Fruit fly (Drosophila melanogaster) whole organism, embryonic: ENCODE data around the gene Tasp1.

Experiments
- Aef1 ChIP-seq: fragments of 200-800 bp; sonication (Bioruptor generic); IDR thresholded peaks from 3 replicates; pipeline ENCODE4 v1.3.6; 2022; ENCODE audit warnings: missing biosample characterization, missing genetic modification characterization
- Atf3 ChIP-seq: fragments of 200-800 bp; sonication (Bioruptor generic); optimal IDR thresholded peaks from 3 replicates; lab custom pipeline; 2016; ENCODE audit warnings: missing biosample characterization, missing genetic modification characterization
- Awh ChIP-seq: fragments of 200-800 bp; sonication (Bioruptor generic); IDR thresholded peaks from 2 replicates; pipeline ENCODE4, ENCODE4 v1.3.6; 2022; ENCODE audit warnings: missing biosample characterization, missing genetic modification characterization
- C15 ChIP-seq: fragments of 200-800 bp; sonication (Bioruptor generic); IDR thresholded peaks from 3 replicates; pipeline ENCODE4 v1.3.6; 2022; ENCODE audit warnings: missing biosample characterization, missing genetic modification characterization
- CG10979 ChIP-seq: fragments of 200-800 bp; sonication (Bioruptor generic); optimal IDR thresholded peaks from 2 replicates; lab custom pipeline; 2018; ENCODE audit warnings: missing biosample characterization, mild to moderate bottlenecking, missing genetic modification characterization, moderate library complexity
- CG11085 ChIP-seq: fragments of 200-800 bp; sonication (Bioruptor generic); IDR thresholded peaks from 2 replicates; pipeline ENCODE4 v1.3.6; 2022; ENCODE audit warnings: missing biosample characterization, missing genetic modification characterization
- CG11695 ChIP-seq: fragments of 200-800 bp; sonication (Bioruptor generic); IDR thresholded peaks from 3 replicates; pipeline ENCODE4 v1.3.6; 2022; ENCODE audit warnings: missing biosample characterization, missing genetic modification characterization
- CG1832 ChIP-seq: fragments of 200-800 bp; sonication (Bioruptor generic); optimal IDR thresholded peaks from 2 replicates; lab custom pipeline; 2017; ENCODE audit warnings: missing biosample characterization, mild to moderate bottlenecking, missing genetic modification characterization, inconsistent platforms
- CG18599 ChIP-seq: fragments of 200-800 bp; sonication (Bioruptor generic); optimal IDR thresholded peaks from 3 replicates; lab custom pipeline; 2017; ENCODE audit warnings: missing biosample characterization, missing genetic modification characterization, mild to moderate bottlenecking, moderate library complexity, missing genetic modification reagents
- CG3995 ChIP-seq: fragments of 200-800 bp; sonication (Bioruptor generic); optimal IDR thresholded peaks from 3 replicates; lab custom pipeline; 2016; ENCODE audit warnings: missing biosample characterization, missing genetic modification characterization
- CTCF ChIP-seq: fragments of 200-800 bp; sonication (Bioruptor generic); optimal IDR thresholded peaks from 2 replicates; lab custom pipeline; 2017; ENCODE audit warnings: missing biosample characterization, mild to moderate bottlenecking, missing genetic modification characterization, moderate library complexity
- Camta ChIP-seq: fragments of 200-800 bp; sonication (Bioruptor generic); optimal IDR thresholded peaks from 2 replicates; lab custom pipeline; 2016; ENCODE audit warnings: missing biosample characterization, missing genetic modification characterization
- ERR ChIP-seq: fragments of 200-800 bp; sonication (Bioruptor generic); optimal IDR thresholded peaks from 2 replicates; lab custom pipeline; 2016; ENCODE audit warnings: missing biosample characterization, missing genetic modification characterization
- Fer1 ChIP-seq: fragments of 200-800 bp; sonication (Bioruptor generic); optimal IDR thresholded peaks from 2 replicates; lab custom pipeline; 2017; ENCODE audit warnings: missing biosample characterization, mild to moderate bottlenecking, missing genetic modification characterization
- Fer3 ChIP-seq: fragments of 200-800 bp; sonication (Bioruptor generic); optimal IDR thresholded peaks from 2 replicates; lab custom pipeline; 2018; ENCODE audit warnings: missing biosample characterization, mild to moderate bottlenecking, missing genetic modification characterization, moderate library complexity
- GATAe ChIP-seq: fragments of 200-800 bp; sonication (Bioruptor generic); conservative IDR thresholded peaks from 2 replicates; pipeline ENCODE4 v1.3.6; 2022; ENCODE audit warnings: missing biosample characterization, missing genetic modification characterization
- NC2β ChIP-seq: fragments of 200-800 bp; sonication (Bioruptor generic); optimal IDR thresholded peaks from 2 replicates; lab custom pipeline; 2016; ENCODE audit warnings: missing biosample characterization, missing genetic modification characterization
- Oaz ChIP-seq: fragments of 200-800 bp; sonication (Bioruptor generic); IDR thresholded peaks from 2 replicates; pipeline ENCODE4 v1.3.6; 2022; ENCODE audit warnings: missing biosample characterization, missing genetic modification characterization
- Optix ChIP-seq: fragments of 200-800 bp; sonication (Bioruptor generic); IDR thresholded peaks from 3 replicates; pipeline ENCODE4 v1.3.6; 2022; ENCODE audit warnings: missing biosample characterization, missing genetic modification characterization
- Stat92E ChIP-seq, 3 experiments: fragments of >200 bp in 2 of 3; fragments of 200-800 bp in 1 of 3; sonication (Bioruptor generic) in 1 of 3; optimal IDR thresholded peaks; 2 replicates each; lab custom pipeline; 2017 to 2019; ENCODE audit warnings: missing biosample characterization in 3 of 3, missing genetic modification characterization in 3 of 3, mild to moderate bottlenecking in 1 of 3, moderate library complexity in 1 of 3
- Trl ChIP-seq, 3 experiments: fragments of >200 bp in 2 of 3; fragments of 200-800 bp in 1 of 3; sonication (Bioruptor generic) in 1 of 3; optimal IDR thresholded peaks; 2 replicates in 1 of 3; 3 replicates in 2 of 3; lab custom pipeline; 2016 to 2017; ENCODE audit warnings: missing biosample characterization in 1 of 3, missing genetic modification characterization in 1 of 3
- bowl ChIP-seq: fragments of 200-800 bp; sonication (Bioruptor generic); IDR thresholded peaks from 2 replicates; pipeline ENCODE4 v1.3.6; 2022; ENCODE audit warnings: missing biosample characterization, missing genetic modification characterization
- dmrt99B ChIP-seq: fragments of 200-800 bp; sonication (Bioruptor generic); optimal IDR thresholded peaks from 2 replicates; lab custom pipeline; 2018; ENCODE audit warnings: missing biosample characterization, mild to moderate bottlenecking, missing genetic modification characterization, moderate library complexity
- dpn ChIP-seq, 2 experiments: fragments of 200-800 bp; sonication (Bioruptor generic); optimal IDR thresholded peaks; 3 replicates each; lab custom pipeline; 2016; ENCODE audit warnings: missing biosample characterization in 2 of 2, missing genetic modification characterization in 2 of 2
- fd3F ChIP-seq: fragments of 200-800 bp; sonication (Bioruptor generic); optimal IDR thresholded peaks from 2 replicates; lab custom pipeline; 2018; ENCODE audit warnings: missing biosample characterization, mild to moderate bottlenecking, missing genetic modification characterization, moderate library complexity
- gt ChIP-seq: fragments of 200-800 bp; sonication (Bioruptor generic); IDR thresholded peaks from 2 replicates; pipeline ENCODE4 v1.3.6; 2022; ENCODE audit warnings: missing biosample characterization, missing genetic modification characterization
- kay ChIP-seq: fragments of 200-800 bp; sonication (Bioruptor generic); optimal IDR thresholded peaks from 2 replicates; lab custom pipeline; 2016; ENCODE audit warnings: missing biosample characterization, missing genetic modification characterization
- knrl ChIP-seq: fragments of 200-800 bp; sonication (Bioruptor generic); IDR thresholded peaks from 3 replicates; pipeline ENCODE4 v1.3.6; 2022; ENCODE audit warnings: missing biosample characterization, missing genetic modification characterization; ENCODE audit not compliant: partially characterized antibody
- lab ChIP-seq: fragments of 200-800 bp; sonication (Bioruptor generic); optimal IDR thresholded peaks from 3 replicates; lab custom pipeline; 2017; ENCODE audit warnings: missing biosample characterization, missing genetic modification characterization, mild to moderate bottlenecking, moderate library complexity, missing genetic modification reagents
- mld ChIP-seq: fragments of 200-800 bp; sonication (Bioruptor generic); IDR thresholded peaks from 3 replicates; pipeline ENCODE4 v1.3.6; 2022; ENCODE audit warnings: missing biosample characterization, missing genetic modification characterization; ENCODE audit not compliant: partially characterized antibody
- nmo ChIP-seq: fragments of 200-800 bp; sonication (Bioruptor generic); optimal IDR thresholded peaks from 2 replicates; lab custom pipeline; 2018; ENCODE audit warnings: missing biosample characterization, mild to moderate bottlenecking, missing genetic modification characterization, moderate library complexity
- prd ChIP-seq, 3 experiments: fragments of >200 bp in 2 of 3; fragments of 200-800 bp in 1 of 3; sonication (Bioruptor generic) in 1 of 3; optimal IDR thresholded peaks in 2 of 3; IDR thresholded peaks in 1 of 3; 2 replicates in 2 of 3; 3 replicates in 1 of 3; pipeline versions ENCODE4 v1.3.6 to Lab custom; 2017 to 2022; ENCODE audit warnings: missing biosample characterization in 1 of 3, missing genetic modification characterization in 1 of 3
- psq ChIP-seq: fragments of 200-800 bp; sonication (Bioruptor generic); optimal IDR thresholded peaks from 2 replicates; lab custom pipeline; 2017; ENCODE audit warnings: missing biosample characterization, missing genetic modification characterization
- pum ChIP-seq: fragments of 200-800 bp; sonication (Bioruptor generic); optimal IDR thresholded peaks from 2 replicates; lab custom pipeline; 2016; ENCODE audit warnings: missing biosample characterization, missing genetic modification characterization
- sc ChIP-seq, 3 experiments: fragments of >200 bp in 2 of 3; fragments of 200-800 bp in 1 of 3; sonication (Bioruptor generic) in 1 of 3; optimal IDR thresholded peaks; 2 replicates in 2 of 3; 3 replicates in 1 of 3; lab custom pipeline; 2017; ENCODE audit warnings: mild to moderate bottlenecking in 1 of 3, missing biosample characterization in 1 of 3, missing genetic modification characterization in 1 of 3, missing genetic modification reagents in 1 of 3
- shn ChIP-seq: fragments of 200-800 bp; sonication (Bioruptor generic); optimal IDR thresholded peaks from 3 replicates; lab custom pipeline; 2016; ENCODE audit warnings: missing biosample characterization, missing genetic modification characterization
- slbo ChIP-seq: fragments of 200-800 bp; sonication (Bioruptor generic); IDR thresholded peaks from 2 replicates; pipeline ENCODE4 v1.3.6; 2022; ENCODE audit warnings: missing biosample characterization, missing genetic modification characterization
- slp2 ChIP-seq: fragments of 200-800 bp; sonication (Bioruptor generic); optimal IDR thresholded peaks from 2 replicates; lab custom pipeline; 2016; ENCODE audit warnings: missing biosample characterization, missing genetic modification characterization
- tap ChIP-seq: fragments of 200-800 bp; optimal IDR thresholded peaks from 3 replicates; lab custom pipeline; 2019; ENCODE audit warnings: missing biosample characterization, mild to moderate bottlenecking, missing genetic modification characterization, moderate library complexity
- tgo ChIP-seq: fragments of 200-800 bp; sonication (Bioruptor generic); IDR thresholded peaks from 3 replicates; pipeline ENCODE4 v1.3.6; 2022; ENCODE audit warnings: missing biosample characterization, missing genetic modification characterization
- tna ChIP-seq: fragments of 200-800 bp; sonication (Bioruptor generic); IDR thresholded peaks from 2 replicates; pipeline ENCODE4 v1.3.6; 2022; ENCODE audit warnings: missing biosample characterization, missing genetic modification characterization; ENCODE audit not compliant: partially characterized antibody
- tx ChIP-seq: fragments of 200-800 bp; sonication (Bioruptor generic); optimal IDR thresholded peaks from 2 replicates; lab custom pipeline; 2016; ENCODE audit warnings: missing biosample characterization, missing genetic modification characterization
- unc-4 ChIP-seq: fragments of 200-800 bp; sonication (Bioruptor generic); IDR thresholded peaks from 2 replicates; pipeline ENCODE4 v1.3.6; 2022; ENCODE audit warnings: missing biosample characterization, missing genetic modification characterization; ENCODE audit not compliant: partially characterized antibody
- usp ChIP-seq: fragments of >200 bp; optimal IDR thresholded peaks from 2 replicates; lab custom pipeline; 2017; ENCODE audit warnings: missing biosample characterization, missing genetic modification characterization
- zen2 ChIP-seq: fragments of 200-800 bp; sonication (Bioruptor generic); IDR thresholded peaks from 3 replicates; pipeline ENCODE4 v1.3.6; 2022; ENCODE audit warnings: missing biosample characterization, missing genetic modification characterization; ENCODE audit not compliant: partially characterized antibody
- zfh1 ChIP-seq: fragments of 200-800 bp; sonication (Bioruptor generic); IDR thresholded peaks from 3 replicates; pipeline ENCODE4 v1.3.6; 2022; ENCODE audit warnings: missing biosample characterization, missing genetic modification characterization
- zfh2 ChIP-seq: fragments of 200-800 bp; sonication (Bioruptor generic); optimal IDR thresholded peaks from 2 replicates; lab custom pipeline; 2016; ENCODE audit warnings: missing biosample characterization, missing genetic modification characterization

The Tasp1 gene

DNA sequence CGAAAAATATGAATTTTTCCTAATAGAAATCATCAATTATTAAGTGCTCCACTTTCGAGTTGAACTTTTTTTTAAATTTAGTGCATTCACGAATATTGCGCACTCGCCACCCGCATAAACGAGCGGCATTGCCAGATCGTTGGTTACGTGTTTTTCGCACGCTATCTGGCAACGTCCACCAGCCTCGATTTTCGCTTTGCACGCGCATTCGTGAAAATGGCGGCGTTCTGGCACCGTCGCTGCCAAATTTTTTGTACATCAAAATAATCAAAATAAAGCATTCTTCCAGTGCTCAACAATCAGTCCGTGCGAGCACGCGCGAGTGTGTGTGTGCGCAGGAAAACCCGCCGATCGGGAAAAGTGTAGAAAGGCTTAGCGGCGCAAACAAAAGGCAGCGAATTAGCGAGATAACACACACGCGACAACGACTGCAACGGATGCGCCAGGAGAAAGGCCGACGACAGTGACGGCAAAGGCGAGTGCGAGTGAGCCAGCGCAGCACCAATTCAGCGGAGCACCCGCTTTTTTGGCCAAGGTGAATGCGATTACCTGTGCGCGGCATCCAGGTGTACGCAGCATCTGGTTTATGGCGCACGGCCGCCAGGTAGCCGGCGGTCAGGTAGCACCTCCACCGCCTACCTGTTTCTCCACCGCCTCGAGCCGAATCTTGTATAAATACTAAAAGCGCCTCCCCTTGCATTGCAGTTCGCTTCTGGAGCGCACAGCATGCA, 26.4 kb upstream of the Tasp1 start (continued):
- TF ChIP-seq prd (optimal IDR thresholded peaks at IDR 0.05; lab: Kevin White, UChicago): no peak
- peak; percentile 82 for TF ChIP-seq prd (GFP tag; IDR thresholded peaks at IDR 0.05; lab: Robert Waterston, UW)
- TF ChIP-seq usp (GFP tag; lab: Kevin White, UChicago): no peak
- no peak for TF ChIP-seq GATAe (GFP tag; lab: Robert Waterston, UW)
- peak; percentile 83 to 91 for TF ChIP-seq dpn (GFP tag; optimal IDR thresholded peaks at IDR 0.05; lab: Kevin White, UChicago)
- peak; percentile 91 for TF ChIP-seq psq (GFP tag; lab: Kevin White, UChicago)
- TF ChIP-seq tna: peak; percentile 18; the same call in 1 of the 2 replicates
- TF ChIP-seq Trl (optimal IDR thresholded peaks at IDR 0.05; lab: Kevin White, UChicago): no peak
- peak; percentile 84 for TF ChIP-seq Trl (GFP tag; optimal IDR thresholded peaks at IDR 0.05; lab: Kevin White, UChicago)
- no peak for TF ChIP-seq CG1832 (GFP tag; lab: Kevin White, UChicago)
- TF ChIP-seq pum (GFP tag; lab: Kevin White, UChicago): peak; percentile 84
- no peak for TF ChIP-seq CG18599
- peak; percentile 86 for TF ChIP-seq slbo
- peak; percentile 48 for TF ChIP-seq Atf3 (GFP tag; lab: Kevin White, UChicago)
- peak; percentile 92 for TF ChIP-seq Fer1 (GFP tag; lab: Kevin White, UChicago)
- TF ChIP-seq kay (GFP tag; lab: Kevin White, UChicago): peak; percentile 83
- peak; percentile 78 for TF ChIP-seq tgo (GFP tag; lab: Robert Waterston, UW)
- peak; percentile 85 for TF ChIP-seq ERR
- TF ChIP-seq mld (GFP tag; lab: Robert Waterston, UW): no peak; the same call in 2 of the 3 replicates
- peak; percentile 92 for TF ChIP-seq zfh2
- TF ChIP-seq CG10979: peak; percentile 77
- peak; percentile 72 for TF ChIP-seq Awh
- TF ChIP-seq Oaz (GFP tag; lab: Robert Waterston, UW): no peak; the same call in 1 of the 2 replicates
- TF ChIP-seq fd3F: peak; percentile 72
- peak in 1 of 3 experiments; percentile 70 for TF ChIP-seq Stat92E (GFP tag; optimal IDR thresholded peaks at IDR 0.05; lab: Kevin White, UChicago)
- TF ChIP-seq sc (optimal IDR thresholded peaks at IDR 0.05; lab: Kevin White, UChicago): no peak
- peak; percentile 0 for TF ChIP-seq sc (GFP tag; optimal IDR thresholded peaks at IDR 0.05; lab: Kevin White, UChicago)
- peak; percentile 73 for TF ChIP-seq NC2β (GFP tag; lab: Kevin White, UChicago)
- TF ChIP-seq gt (GFP tag; lab: Robert Waterston, UW): no peak
- no peak for TF ChIP-seq dmrt99B (tag; lab: Kevin White, UChicago)
- peak; percentile 65 for TF ChIP-seq slp2
- TF ChIP-seq knrl: peak; percentile 73
- TF ChIP-seq bowl (GFP tag; lab: Robert Waterston, UW): no peak
- peak; percentile 83 for TF ChIP-seq zfh1 (GFP tag; lab: Robert Waterston, UW)
- no peak for TF ChIP-seq Fer3
- TF ChIP-seq Aef1 (GFP tag; lab: Robert Waterston, UW): peak; percentile 70
- no peak for TF ChIP-seq tap
- peak; percentile 87 for TF ChIP-seq Camta (GFP tag; lab: Kevin White, UChicago)
- TF ChIP-seq tx (GFP tag; lab: Kevin White, UChicago): peak; percentile 83
- peak; percentile 71 for TF ChIP-seq Optix (GFP tag; lab: Robert Waterston, UW)
- no peak; the same call in 2 of the 3 replicates for TF ChIP-seq CG11695 (GFP tag; lab: Robert Waterston, UW)
- no peak for TF ChIP-seq lab (GFP tag; lab: Kevin White, UChicago)
- TF ChIP-seq shn (GFP tag; lab: Kevin White, UChicago): peak; percentile 84
- no peak; the same call in 2 of the 3 replicates for TF ChIP-seq zen2 (GFP tag; lab: Robert Waterston, UW)
- TF ChIP-seq CG11085 (GFP tag; lab: Robert Waterston, UW): 0 out of 2 replicates have a peak, but pooled peaks have one; percentile 65
- peak; percentile 82 for TF ChIP-seq nmo (GFP tag; lab: Kevin White, UChicago)
- no peak for TF ChIP-seq CTCF
- TF ChIP-seq CG3995 (GFP tag; lab: Kevin White, UChicago): no peak
- peak; percentile 68 for TF ChIP-seq unc-4 (GFP tag; lab: Robert Waterston, UW)
- TF ChIP-seq C15 (GFP tag; lab: Robert Waterston, UW): peak; percentile 68; the same call in 1 of the 3 replicates
